Worm (Caenorhabditis elegans): ENCODE data around the gene F20D6.15.

ce11 chrV:8224634-8225033 is 36.4 kb upstream of the F20D6.15 start, which contains the start of gene pax-1:
- TF ChIP-seq snpc-4 (GFP tag; optimal IDR thresholded peaks at IDR 0.05) (no peak), snpc-4 (tag; optimal IDR thresholded peaks at IDR 0.05) (no peak), ztf-26 (tag; optimal IDR thresholded peaks at IDR 0.05) (no peak), F23B12.7 (tag; optimal IDR thresholded peaks at IDR 0.05; ENCODE audit: insufficient read depth) (no peak), nhr-80 (tag; optimal IDR thresholded peaks at IDR 0.05) (no peak), madf-6 (GFP tag; IDR thresholded peaks at IDR 0.05) (no peak), unc-62 (GFP tag; optimal IDR thresholded peaks at IDR 0.05) (no peak), ama-1 (optimal IDR thresholded peaks at IDR 0.05) (no peak), ama-1 (GFP tag; optimal IDR thresholded peaks at IDR 0.05) (no peak), zfh-2 (GFP tag; conservative IDR thresholded peaks at IDR 0.05) (no peak), fkh-3 (tag; optimal IDR thresholded peaks at IDR 0.05) (no peak), egl-44 (GFP tag; IDR thresholded peaks at IDR 0.05) (no peak)
